Worm (Caenorhabditis elegans) whole organism, late embryonic: ENCODE data around the gene hdl-2.

Experiments
- C08G9.2 ChIP-seq: sonication (generic microtip); optimal IDR thresholded peaks from 2 replicates; lab custom pipeline; 2016; ENCODE audit warnings: mild to moderate bottlenecking, missing genetic modification characterization, moderate library complexity, missing compliant biosample characterization
- C38D4.7 ChIP-seq: fragments of 200-800 bp; sonication (Bioruptor generic); optimal IDR thresholded peaks from 2 replicates; lab custom pipeline; 2018; ENCODE audit warnings: mild to moderate bottlenecking, missing genetic modification characterization, moderate library complexity, missing compliant biosample characterization
- F13H6.1 ChIP-seq: sonication (generic microtip); optimal IDR thresholded peaks from 2 replicates; lab custom pipeline; 2016; ENCODE audit warnings: missing genetic modification characterization, missing compliant biosample characterization
- Y22D7AL.16 ChIP-seq: sonication (generic microtip); optimal IDR thresholded peaks from 2 replicates; lab custom pipeline; 2016; ENCODE audit warnings: missing genetic modification characterization, missing compliant biosample characterization
- ahr-1 ChIP-seq: sonication (generic microtip); optimal IDR thresholded peaks from 2 replicates; lab custom pipeline; 2016; ENCODE audit warnings: missing genetic modification characterization, missing compliant biosample characterization
- ceh-2 ChIP-seq: sonication (generic microtip); optimal IDR thresholded peaks from 2 replicates; lab custom pipeline; 2016; ENCODE audit warnings: missing genotype, missing genetic modification characterization, missing compliant biosample characterization
- ceh-22 ChIP-seq: sonication (generic microtip); optimal IDR thresholded peaks from 2 replicates; lab custom pipeline; 2017; ENCODE audit warnings: missing biosample characterization, missing genetic modification characterization
- ceh-24 ChIP-seq: sonication (generic microtip); optimal IDR thresholded peaks from 2 replicates; lab custom pipeline; 2016; ENCODE audit warnings: mild to moderate bottlenecking, missing genetic modification characterization, missing compliant biosample characterization
- ceh-30 ChIP-seq: fragments of 150-350 bp; optimal IDR thresholded peaks from 2 replicates; lab custom pipeline; 2014; ENCODE audit warnings: missing biosample characterization, missing genetic modification characterization
- ceh-34 ChIP-seq: sonication (generic microtip); optimal IDR thresholded peaks from 2 replicates; lab custom pipeline; 2016; ENCODE audit warnings: mild to moderate bottlenecking, missing genetic modification characterization, missing compliant biosample characterization
- ceh-45 ChIP-seq: fragments of 200-800 bp; sonication (Bioruptor generic); IDR thresholded peaks from 2 replicates; pipeline ENCODE4 v1.3.6; 2022; ENCODE audit warnings: missing genetic modification reagents, missing genetic modification characterization, missing compliant biosample characterization
- ceh-48 ChIP-seq: sonication (generic microtip); optimal IDR thresholded peaks from 2 replicates; lab custom pipeline; 2016; ENCODE audit warnings: missing genetic modification characterization, inconsistent platforms, missing compliant biosample characterization
- ceh-9 ChIP-seq: sonication (generic microtip); optimal IDR thresholded peaks from 2 replicates; lab custom pipeline; 2016; ENCODE audit warnings: mild to moderate bottlenecking, missing genetic modification characterization, inconsistent platforms, missing compliant biosample characterization
- che-1 ChIP-seq: sonication (generic microtip); optimal IDR thresholded peaks from 2 replicates; lab custom pipeline; 2016; ENCODE audit warnings: mild to moderate bottlenecking, missing genetic modification characterization, missing compliant biosample characterization
- dmd-4 ChIP-seq: sonication (generic microtip); optimal IDR thresholded peaks from 2 replicates; lab custom pipeline; 2016; ENCODE audit warnings: borderline replicate concordance, missing genetic modification characterization, missing compliant biosample characterization
- dve-1 ChIP-seq: sonication (generic microtip); optimal IDR thresholded peaks from 2 replicates; lab custom pipeline; 2017; ENCODE audit warnings: antibody characterized with exemption, mild to moderate bottlenecking, missing genetic modification characterization, missing compliant biosample characterization
- ets-4 ChIP-seq: sonication (generic microtip); optimal IDR thresholded peaks from 2 replicates; lab custom pipeline; 2016; ENCODE audit warnings: missing genetic modification characterization, missing compliant biosample characterization
- fkh-10 ChIP-seq: fragments of 150-350 bp; optimal IDR thresholded peaks from 2 replicates; lab custom pipeline; 2014; ENCODE audit warnings: missing biosample characterization, missing genetic modification reagents, missing genetic modification characterization
- fkh-6 ChIP-seq: sonication (generic microtip); optimal IDR thresholded peaks from 2 replicates; lab custom pipeline; 2016; ENCODE audit warnings: missing genetic modification characterization, missing compliant biosample characterization
- lin-11 ChIP-seq: fragments of 200-800 bp; sonication (Bioruptor generic); optimal IDR thresholded peaks from 2 replicates; lab custom pipeline; 2018; ENCODE audit warnings: mild to moderate bottlenecking, missing genetic modification characterization, missing compliant biosample characterization
- madf-2 ChIP-seq: sonication (generic microtip); optimal IDR thresholded peaks from 2 replicates; lab custom pipeline; 2017; ENCODE audit warnings: missing genetic modification characterization, missing compliant biosample characterization
- nfya-1 ChIP-seq: sonication (generic microtip); optimal IDR thresholded peaks from 2 replicates; lab custom pipeline; 2017; ENCODE audit warnings: missing genetic modification characterization, mild to moderate bottlenecking, missing compliant biosample characterization, antibody characterized with exemption, moderate library complexity
- odd-2 ChIP-seq: sonication (generic microtip); optimal IDR thresholded peaks from 2 replicates; lab custom pipeline; 2017; ENCODE audit warnings: antibody characterized with exemption, mild to moderate bottlenecking, missing genetic modification characterization, missing compliant biosample characterization
- pag-3 ChIP-seq: sonication (generic microtip); optimal IDR thresholded peaks from 2 replicates; lab custom pipeline; 2016; ENCODE audit warnings: missing compliant biosample characterization, missing genetic modification characterization, borderline replicate concordance
- sox-2 ChIP-seq: fragments of 200-800 bp; sonication (Bioruptor generic); IDR thresholded peaks from 2 replicates; pipeline ENCODE4 v1.3.6; 2022; ENCODE audit warnings: missing genetic modification reagents, missing genetic modification characterization, missing compliant biosample characterization
- sox-4 ChIP-seq: sonication (generic microtip); optimal IDR thresholded peaks from 2 replicates; lab custom pipeline; 2017; ENCODE audit warnings: mild to moderate bottlenecking, missing genetic modification characterization, inconsistent platforms, missing compliant biosample characterization
- tbx-7 ChIP-seq: sonication (generic microtip); optimal IDR thresholded peaks from 2 replicates; lab custom pipeline; 2016; ENCODE audit warnings: missing genotype, missing genetic modification characterization, missing compliant biosample characterization
- ttx-3 ChIP-seq: sonication (generic microtip); optimal IDR thresholded peaks from 2 replicates; lab custom pipeline; 2016; ENCODE audit warnings: missing genetic modification reagents, missing genetic modification characterization, missing compliant biosample characterization
- unc-86 ChIP-seq: sonication (generic microtip); optimal IDR thresholded peaks from 2 replicates; lab custom pipeline; 2016; ENCODE audit warnings: missing genetic modification characterization, missing compliant biosample characterization
- zip-5 ChIP-seq: sonication (generic microtip); optimal IDR thresholded peaks from 2 replicates; lab custom pipeline; 2016; ENCODE audit warnings: missing genetic modification characterization, missing compliant biosample characterization
- ztf-16 ChIP-seq: sonication (generic microtip); optimal IDR thresholded peaks from 2 replicates; lab custom pipeline; 2017; ENCODE audit warnings: missing genetic modification characterization, missing compliant biosample characterization

Gene hdl-2

ce11 chrIV:8873847-8874246 lies at the start of gene hdl-2:
TSS of gene hdl-2 (plus strand) at chrIV:8874147.
- no peak for TF ChIP-seq ets-4 (tag; lab: Kevin White, UChicago)
- TF ChIP-seq Y22D7AL.16 = no peak

- TF ChIP-seq sox-2 (no peak), ceh-24 (tag; lab: Kevin White, UChicago) (no peak), zip-5 (no peak), ceh-2 (tag; lab: Kevin White, UChicago) (no peak), lin-11 (tag; lab: Kevin White, UChicago) (no peak), ztf-16 (no peak), F13H6.1 (tag; lab: Kevin White, UChicago) (no peak), ets-4 (tag; lab: Kevin White, UChicago) (no peak), madf-2 (tag; lab: Kevin White, UChicago) (no peak), ttx-3 (no peak)
These were observed 47.8 kb upstream of the hdl-2 start for ce11 chrIV:8825997-8826605.

ce11 chrIV:8826606-8827000 lies 47.3 kb upstream of the hdl-2 start:
- TF ChIP-seq C38D4.7 (GFP tag; lab: Kevin White, UChicago) = no peak
- TF ChIP-seq ceh-48 (tag; lab: Kevin White, UChicago) = peak; percentile 88

ce11 chrIV:8827500-8827899 lies 46.4 kb upstream of the hdl-2 start, which contains the start of gene T28C6.7:
TSS of gene T28C6.7 (plus strand) at chrIV:8827800.
- no peak for TF ChIP-seq ceh-9 (tag; lab: Kevin White, UChicago)
- TF ChIP-seq ceh-24 (tag; lab: Kevin White, UChicago) = no peak
- TF ChIP-seq sox-4 (tag; lab: Kevin White, UChicago) = no peak
- TF ChIP-seq lin-11 (tag; lab: Kevin White, UChicago) = no peak
- no peak for TF ChIP-seq C08G9.2 (tag; lab: Kevin White, UChicago)
- no peak for TF ChIP-seq sox-2
- no peak for TF ChIP-seq ceh-30 (tag; lab: Kevin White, UChicago)
- TF ChIP-seq ahr-1 (tag; lab: Kevin White, UChicago) = no peak
- TF ChIP-seq tbx-7 (tag; lab: Kevin White, UChicago) = no peak
- no peak for TF ChIP-seq F13H6.1 (tag; lab: Kevin White, UChicago)
- no peak for TF ChIP-seq ceh-45 (GFP tag; lab: Robert Waterston, UW)
- no peak for TF ChIP-seq dmd-4

- TF ChIP-seq dve-1 (tag; lab: Kevin White, UChicago) (peak; percentile 5), fkh-6 (tag; lab: Kevin White, UChicago) (no peak)
These were observed 43.4 kb upstream of the hdl-2 start, which contains the start of gene T28C6.8 for ce11 chrIV:8830591-8830990. TSS of gene T28C6.8 (minus strand) at chrIV:8830727.

ce11 chrIV:8840161-8840765 lies 33.7 kb upstream of the hdl-2 start, which contains the start of the genes T28C6.11 and T11B7.1:
TSS of gene T28C6.11 (minus strand) at chrIV:8840261.
TSS of gene T11B7.1 (plus strand) at chrIV:8840715.
- TF ChIP-seq ceh-34 (tag; lab: Kevin White, UChicago) = no peak
- TF ChIP-seq sox-4 (tag; lab: Kevin White, UChicago) = no peak
- TF ChIP-seq unc-86 = no peak
- TF ChIP-seq fkh-10 = no peak
- TF ChIP-seq ceh-22 (tag; lab: Kevin White, UChicago) = no peak
- TF ChIP-seq che-1 (tag; lab: Kevin White, UChicago) = no peak
- no peak for TF ChIP-seq nfya-1 (tag; lab: Kevin White, UChicago)
- TF ChIP-seq sox-2 = no peak
- no peak for TF ChIP-seq zip-5
- TF ChIP-seq odd-2 = no peak
- no peak for TF ChIP-seq pag-3 (tag; lab: Kevin White, UChicago)
- TF ChIP-seq ttx-3 = no peak
